Worm (Caenorhabditis elegans) whole organism, midembryonic: ENCODE results near the gene grl-7.
"Not testable (repeated sequence)": the region's sequence is repeated elsewhere in the genome, so short reads cannot be mapped to it uniquely, and the experiment has no call there.

Experiments used
- T22C8.4 ChIP-seq: fragments of 200-800 bp; sonication (Bioruptor generic); IDR thresholded peaks from 2 replicates; pipeline ENCODE4 v1.3.6; 2022; ENCODE audit warnings: missing genetic modification characterization, missing compliant biosample characterization
- cog-1 ChIP-seq: sonication (generic microtip); optimal IDR thresholded peaks from 2 replicates; lab custom pipeline; 2016; ENCODE audit warnings: missing genetic modification characterization, missing compliant biosample characterization
- flt-1 ChIP-seq: fragments of 200-800 bp; sonication (Bioruptor generic); IDR thresholded peaks from 2 replicates; pipeline ENCODE4 v1.3.6; 2022; ENCODE audit warnings: missing genetic modification characterization, missing compliant biosample characterization
- med-1 ChIP-seq: sonication (generic microtip); optimal IDR thresholded peaks from 2 replicates; lab custom pipeline; 2017; ENCODE audit warnings: missing genetic modification characterization, mild to moderate bottlenecking, missing compliant biosample characterization, antibody characterized with exemption, missing genetic modification reagents; ENCODE audit not compliant: insufficient read depth
- ref-1 ChIP-seq: fragments of 200-800 bp; sonication (Bioruptor generic); conservative IDR thresholded peaks from 2 replicates; pipeline ENCODE4 v1.3.6; 2022; ENCODE audit warnings: missing genetic modification reagents, missing genetic modification characterization, missing compliant biosample characterization
- tab-1 ChIP-seq: fragments of 200-800 bp; sonication (Bioruptor generic); IDR thresholded peaks from 2 replicates; pipeline ENCODE4 v1.3.6; 2022; ENCODE audit warnings: missing genetic modification characterization, missing compliant biosample characterization
- ztf-23 ChIP-seq: fragments of 200-800 bp; sonication (Bioruptor generic); IDR thresholded peaks from 2 replicates; pipeline ENCODE4 v1.3.6; 2022; ENCODE audit warnings: missing genetic modification reagents, missing genetic modification characterization, missing compliant biosample characterization
- ztf-29 ChIP-seq: fragments of 200-800 bp; sonication (Bioruptor generic); IDR thresholded peaks from 2 replicates; pipeline ENCODE4 v1.3.6; 2022; ENCODE audit warnings: missing genetic modification reagents, missing genetic modification characterization, missing compliant biosample characterization

DNA sequence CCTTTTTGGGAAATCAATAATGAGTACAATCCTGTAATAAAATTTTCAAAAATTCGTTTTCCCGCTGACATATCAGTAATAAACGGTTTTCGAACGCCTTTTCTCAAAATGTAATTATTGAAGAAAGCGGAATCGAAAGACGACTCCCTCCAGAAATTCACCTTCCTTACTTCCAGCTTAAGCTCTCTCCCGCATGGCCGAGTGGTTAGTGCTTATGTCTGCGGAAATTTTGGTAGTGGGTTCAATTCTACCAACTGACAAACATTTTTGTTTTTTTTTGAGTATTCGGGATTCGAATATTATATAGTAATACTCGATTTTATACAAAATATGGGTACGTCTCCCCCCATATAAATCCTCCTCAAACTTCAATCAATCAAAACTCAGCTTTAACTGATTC lies 15.0 kb downstream of the grl-7 start:
- not testable (repeated sequence) for TF ChIP-seq flt-1 (GFP tag; lab: Robert Waterston, UW); ref-1; tab-1 (GFP tag; lab: Robert Waterston, UW); ztf-23 (GFP tag; lab: Robert Waterston, UW); cog-1; med-1 (GFP tag; lab: Kevin White, UChicago)
- TF ChIP-seq T22C8.4 (GFP tag; lab: Robert Waterston, UW) (peak; percentile 26; the same call in 1 of the 2 replicates), ztf-29 (GFP tag; lab: Robert Waterston, UW) (0 out of 2 replicates have a peak, but pooled peaks have one; percentile 41)
